Worm (Caenorhabditis elegans) whole organism, young adult: ENCODE results near the gene rab-1.
A peak's percentile ranks its signal among the peaks of the same experiment; 100 is the strongest.

Experiments used
- B0019.2 ChIP-seq: fragments of 200-800 bp; sonication (Bioruptor generic); conservative IDR thresholded peaks from 2 replicates; pipeline ENCODE4 v1.3.6; 2022; ENCODE audit warnings: missing genetic modification reagents, missing genetic modification characterization, missing compliant biosample characterization
- B0261.1 ChIP-seq: sonication (generic microtip); optimal IDR thresholded peaks from 2 replicates; lab custom pipeline; 2016; ENCODE audit warnings: mild to moderate bottlenecking, missing genetic modification characterization, moderate library complexity, missing compliant biosample characterization
- C17E4.6 ChIP-seq: fragments of 200-800 bp; sonication (Bioruptor generic); IDR thresholded peaks from 2 replicates; pipeline ENCODE4 v1.3.6; 2022; ENCODE audit warnings: missing genetic modification reagents, missing genetic modification characterization, missing compliant biosample characterization
- D2030.7 ChIP-seq: fragments of 200-800 bp; sonication (Bioruptor generic); IDR thresholded peaks from 2 replicates; pipeline ENCODE4 v1.3.6; 2022; ENCODE audit warnings: missing genetic modification reagents, missing genetic modification characterization, missing compliant biosample characterization
- F22D6.2 ChIP-seq: sonication (generic microtip); optimal IDR thresholded peaks from 2 replicates; lab custom pipeline; 2016; ENCODE audit warnings: mild to moderate bottlenecking, missing genetic modification characterization, missing compliant biosample characterization
- F57A8.1 ChIP-seq: fragments of 200-800 bp; sonication (Bioruptor generic); optimal IDR thresholded peaks from 2 replicates; lab custom pipeline; 2018; ENCODE audit warnings: mild to moderate bottlenecking, missing genetic modification characterization, moderate library complexity, missing compliant biosample characterization
- T07F8.4 ChIP-seq: sonication (generic microtip); optimal IDR thresholded peaks from 2 replicates; lab custom pipeline; 2016; ENCODE audit warnings: mild to moderate bottlenecking, missing genetic modification characterization, moderate library complexity, missing compliant biosample characterization
- ZK185.1 ChIP-seq: sonication (generic microtip); optimal IDR thresholded peaks from 2 replicates; lab custom pipeline; 2016; ENCODE audit warnings: mild to moderate bottlenecking, missing genetic modification characterization, missing compliant biosample characterization; ENCODE audit not compliant: poor library complexity, severe bottlenecking
- aptf-3 ChIP-seq: fragments of 200-800 bp; sonication (Bioruptor generic); IDR thresholded peaks from 2 replicates; pipeline ENCODE4 v1.3.6; 2022; ENCODE audit warnings: missing genetic modification characterization, missing compliant biosample characterization
- attf-3 ChIP-seq: fragments of 200-800 bp; sonication (Bioruptor generic); conservative IDR thresholded peaks from 2 replicates; pipeline ENCODE4 v1.3.6; 2022; ENCODE audit warnings: missing genetic modification reagents, missing genetic modification characterization, missing compliant biosample characterization
- dox-1 ChIP-seq: fragments of 200-800 bp; sonication (Bioruptor generic); IDR thresholded peaks from 2 replicates; pipeline ENCODE4 v1.3.6; 2022; ENCODE audit warnings: missing genetic modification reagents, missing genetic modification characterization, missing compliant biosample characterization
- dpl-1 ChIP-seq: fragments of 150-350 bp; optimal IDR thresholded peaks from 2 replicates; lab custom pipeline; 2014; ENCODE audit warnings: missing biosample characterization, missing genetic modification reagents, missing genetic modification characterization
- ekl-4 ChIP-seq: fragments of 200-800 bp; sonication (Bioruptor generic); IDR thresholded peaks from 2 replicates; pipeline ENCODE4 v1.3.6; 2022; ENCODE audit warnings: missing genetic modification reagents, missing genetic modification characterization, missing compliant biosample characterization
- ets-4 ChIP-seq: fragments of 200-800 bp; sonication (Bioruptor generic); optimal IDR thresholded peaks from 2 replicates; lab custom pipeline; 2018; ENCODE audit warnings: mild to moderate bottlenecking, missing genetic modification characterization, missing compliant biosample characterization
- him-1 ChIP-seq: sonication (generic microtip); optimal IDR thresholded peaks from 2 replicates; lab custom pipeline; 2016; ENCODE audit warnings: missing genotype, missing genetic modification reagents, missing genetic modification characterization, missing compliant biosample characterization
- hmg-1.2 ChIP-seq: fragments of 200-800 bp; sonication (Bioruptor generic); IDR thresholded peaks from 2 replicates; pipeline ENCODE4 v1.3.6; 2022; ENCODE audit warnings: missing genetic modification reagents, missing genetic modification characterization, missing compliant biosample characterization
- let-526 ChIP-seq: fragments of 200-800 bp; sonication (Bioruptor generic); IDR thresholded peaks from 2 replicates; pipeline ENCODE4 v1.3.6; 2022; ENCODE audit warnings: missing genetic modification reagents, missing genetic modification characterization, missing compliant biosample characterization
- lin-26 ChIP-seq: fragments of 200-800 bp; sonication (Bioruptor generic); IDR thresholded peaks from 2 replicates; pipeline ENCODE4 v1.3.6; 2022; ENCODE audit warnings: missing genetic modification reagents, missing genetic modification characterization, missing compliant biosample characterization
- lsy-27 ChIP-seq: sonication (generic microtip); optimal IDR thresholded peaks from 2 replicates; lab custom pipeline; 2017; ENCODE audit warnings: missing genetic modification characterization, mild to moderate bottlenecking, missing compliant biosample characterization, antibody characterized with exemption, missing genotype, borderline replicate concordance; ENCODE audit not compliant: insufficient read depth
- mcd-1 ChIP-seq: fragments of 200-800 bp; sonication (Bioruptor generic); IDR thresholded peaks from 2 replicates; pipeline ENCODE4 v1.3.6; 2022; ENCODE audit warnings: missing genetic modification reagents, missing genetic modification characterization, missing compliant biosample characterization
- nfya-2 ChIP-seq: fragments of 200-800 bp; sonication (Bioruptor generic); IDR thresholded peaks from 2 replicates; pipeline ENCODE4 v1.3.6; 2022; ENCODE audit warnings: missing genetic modification reagents, missing genetic modification characterization, missing compliant biosample characterization
- nfyb-1 ChIP-seq: fragments of 200-800 bp; sonication (Bioruptor generic); IDR thresholded peaks from 2 replicates; pipeline ENCODE4 v1.3.6; 2022; ENCODE audit warnings: missing genetic modification reagents, missing genetic modification characterization, missing compliant biosample characterization
- nhr-179 ChIP-seq: sonication (generic microtip); optimal IDR thresholded peaks from 2 replicates; lab custom pipeline; 2016; ENCODE audit warnings: mild to moderate bottlenecking, missing genetic modification characterization, missing compliant biosample characterization
- nhr-27 ChIP-seq: fragments of 200-800 bp; sonication (Bioruptor generic); optimal IDR thresholded peaks from 2 replicates; lab custom pipeline; 2018; ENCODE audit warnings: mild to moderate bottlenecking, missing genetic modification characterization, moderate library complexity, missing compliant biosample characterization
- rpc-1 ChIP-seq, 2 experiments: fragments of 150-350 bp in 1 of 2; sonication (generic microtip) in 1 of 2; optimal IDR thresholded peaks; 2 replicates each; lab custom pipeline; 2014 to 2018; ENCODE audit warnings: missing biosample characterization in 1 of 2, missing genetic modification characterization in 1 of 2, missing genetic modification reagents in 1 of 2, missing genotype in 1 of 2
- sdz-38 ChIP-seq: sonication (generic microtip); optimal IDR thresholded peaks from 2 replicates; lab custom pipeline; 2016; ENCODE audit warnings: missing genotype, missing genetic modification characterization, missing compliant biosample characterization
- snpc-1.1 ChIP-seq: sonication (generic microtip); optimal IDR thresholded peaks from 2 replicates; lab custom pipeline; 2017; ENCODE audit warnings: missing genetic modification characterization, mild to moderate bottlenecking, missing compliant biosample characterization, antibody characterized with exemption, moderate library complexity, missing genotype, missing genetic modification reagents; ENCODE audit not compliant: insufficient read depth
- snpc-1.3 ChIP-seq: sonication (generic microtip); optimal IDR thresholded peaks from 2 replicates; lab custom pipeline; 2017; ENCODE audit warnings: missing genetic modification characterization, mild to moderate bottlenecking, missing compliant biosample characterization, antibody characterized with exemption, moderate library complexity, missing genotype, missing genetic modification reagents; ENCODE audit not compliant: insufficient read depth
- snpc-4 ChIP-seq, 5 experiments: fragments of 150-350 bp in 1 of 5; sonication (generic microtip) in 4 of 5; optimal IDR thresholded peaks; 2 replicates each; lab custom pipeline; 2014 to 2018; ENCODE audit warnings: missing genetic modification characterization in 5 of 5, missing biosample characterization in 3 of 5, antibody characterized with exemption in 2 of 5, mild to moderate bottlenecking in 2 of 5, missing compliant biosample characterization in 2 of 5, missing genotype in 2 of 5, moderate library complexity in 2 of 5, missing genetic modification reagents in 1 of 5
- tbp1 ChIP-seq: fragments of 200-800 bp; sonication (Bioruptor generic); optimal IDR thresholded peaks from 2 replicates; lab custom pipeline; 2018; ENCODE audit warnings: mild to moderate bottlenecking, missing genetic modification characterization, missing compliant biosample characterization
- tbx-9 ChIP-seq: sonication (generic microtip); optimal IDR thresholded peaks from 2 replicates; lab custom pipeline; 2016; ENCODE audit warnings: borderline replicate concordance, missing genetic modification characterization, inconsistent platforms, missing compliant biosample characterization
- xnd-1 ChIP-seq: sonication (generic microtip); optimal IDR thresholded peaks from 2 replicates; lab custom pipeline; 2016; ENCODE audit warnings: missing genotype, missing genetic modification reagents, missing genetic modification characterization, missing compliant biosample characterization
- zim-3 ChIP-seq: sonication (generic microtip); optimal IDR thresholded peaks from 2 replicates; lab custom pipeline; 2017; ENCODE audit warnings: mild to moderate bottlenecking, missing genetic modification characterization, moderate library complexity, missing compliant biosample characterization
- ztf-22 ChIP-seq: fragments of 200-800 bp; sonication (Bioruptor generic); optimal IDR thresholded peaks from 2 replicates; lab custom pipeline; 2018; ENCODE audit warnings: mild to moderate bottlenecking, missing genetic modification characterization, moderate library complexity, missing compliant biosample characterization
- ztf-25 ChIP-seq: fragments of 200-800 bp; sonication (Bioruptor generic); IDR thresholded peaks from 2 replicates; pipeline ENCODE4 v1.3.6; 2022; ENCODE audit warnings: missing genetic modification reagents, missing genetic modification characterization, missing compliant biosample characterization
- ztf-28 ChIP-seq: fragments of 200-800 bp; sonication (Bioruptor generic); IDR thresholded peaks from 2 replicates; pipeline ENCODE4 v1.3.6; 2022; ENCODE audit warnings: missing genetic modification reagents, missing genetic modification characterization, missing compliant biosample characterization

rab-1 gene

ce11 chrV:1305846-1306245 lies 42.1 kb upstream of the rab-1 start:
- no peak for TF ChIP-seq ztf-22
- no peak for TF ChIP-seq ztf-25 (GFP tag; lab: Robert Waterston, UW)
- no peak for TF ChIP-seq nhr-179
- TF ChIP-seq attf-3 (GFP tag; lab: Robert Waterston, UW) = no peak
- TF ChIP-seq ZK185.1 (tag; lab: Kevin White, UChicago) = no peak
- TF ChIP-seq nhr-27 (tag; lab: Kevin White, UChicago) = no peak
- TF ChIP-seq tbp1 (GFP tag; lab: Kevin White, UChicago) = no peak
- no peak for TF ChIP-seq F22D6.2 (tag; lab: Kevin White, UChicago)
- TF ChIP-seq zim-3 (tag; lab: Kevin White, UChicago) = no peak
- TF ChIP-seq lsy-27 (tag; lab: Kevin White, UChicago) = no peak
- TF ChIP-seq lin-26 = no peak
- no peak for TF ChIP-seq ets-4 (GFP tag; lab: Kevin White, UChicago)
- no peak for TF ChIP-seq T07F8.4 (tag; lab: Kevin White, UChicago)
- TF ChIP-seq nfyb-1 = no peak
- no peak for TF ChIP-seq F57A8.1 (GFP tag; lab: Kevin White, UChicago)
- no peak for TF ChIP-seq tbx-9 (tag; lab: Kevin White, UChicago)
- TF ChIP-seq ztf-28 (GFP tag; lab: Robert Waterston, UW) = no peak
- TF ChIP-seq let-526 (GFP tag; lab: Robert Waterston, UW) = no peak
- TF ChIP-seq B0019.2 (GFP tag; lab: Robert Waterston, UW) = no peak

- 0 out of 2 replicates have a peak, but pooled peaks have one; percentile 37 for TF ChIP-seq D2030.7
- 0 out of 2 replicates have a peak, but pooled peaks have one; percentile 29 for TF ChIP-seq aptf-3 (GFP tag; lab: Robert Waterston, UW)
- TF ChIP-seq ekl-4 = 0 out of 2 replicates have a peak, but pooled peaks have one; percentile 17
- peak; percentile 7 for TF ChIP-seq him-1 (tag; lab: Kevin White, UChicago)
- TF ChIP-seq B0261.1 = peak; percentile 47
- TF ChIP-seq dox-1 (GFP tag; lab: Robert Waterston, UW) = 0 out of 2 replicates have a peak, but pooled peaks have one; percentile 37
- TF ChIP-seq tbp1 (GFP tag; lab: Kevin White, UChicago) = peak; percentile 79
- peak; percentile 37; the same call in 1 of the 2 replicates for TF ChIP-seq lin-26
- peak; percentile 42 for TF ChIP-seq rpc-1 (optimal IDR thresholded peaks at IDR 0.05; lab: Kevin White, UChicago)
- TF ChIP-seq rpc-1 (tag; optimal IDR thresholded peaks at IDR 0.05; lab: Kevin White, UChicago) = peak; percentile 72
- peak; percentile 36; the same call in 1 of the 2 replicates for TF ChIP-seq mcd-1 (GFP tag; lab: Robert Waterston, UW)
Observed at ce11 chrV:1304152-1304551, 40.4 kb upstream of the rab-1 start.

- TF ChIP-seq C17E4.6 (GFP tag; lab: Robert Waterston, UW) (no peak), dpl-1 (no peak), snpc-1.1 (tag; lab: Kevin White, UChicago) (no peak), sdz-38 (tag; lab: Kevin White, UChicago) (no peak)
Observed at ce11 chrV:1302090-1302489, 38.3 kb upstream of the rab-1 start.

ce11 chrV:1299232-1299631 lies 35.4 kb upstream of the rab-1 start, which contains the start of gene egl-2:
egl-2 (minus strand) TSS chrV:1299332.
- TF ChIP-seq hmg-1.2 (GFP tag; lab: Robert Waterston, UW) = no peak
- TF ChIP-seq mcd-1 (GFP tag; lab: Robert Waterston, UW) = no peak
- no peak for TF ChIP-seq B0261.1
- TF ChIP-seq nfya-2 (GFP tag; lab: Robert Waterston, UW) = no peak
- TF ChIP-seq F22D6.2 (tag; lab: Kevin White, UChicago) = no peak
- TF ChIP-seq snpc-4 (GFP tag; optimal IDR thresholded peaks at IDR 0.05; lab: Kevin White, UChicago) = no peak
- no peak for TF ChIP-seq snpc-4 (tag; optimal IDR thresholded peaks at IDR 0.05; lab: Kevin White, UChicago)
- TF ChIP-seq xnd-1 (tag; lab: Kevin White, UChicago) = no peak
- TF ChIP-seq ztf-25 (GFP tag; lab: Robert Waterston, UW) = no peak
- no peak for TF ChIP-seq snpc-1.3
